Worm (Caenorhabditis elegans) whole organism, late embryonic: ENCODE results near the gene F10C2.4.

Source experiments
- C08G9.2 ChIP-seq: sonication (generic microtip); optimal IDR thresholded peaks from 2 replicates; lab custom pipeline; 2016; ENCODE audit warnings: mild to moderate bottlenecking, missing genetic modification characterization, moderate library complexity, missing compliant biosample characterization
- K09A11.1 ChIP-seq: sonication (generic microtip); optimal IDR thresholded peaks from 2 replicates; lab custom pipeline; 2017; ENCODE audit warnings: antibody characterized with exemption, mild to moderate bottlenecking, missing genetic modification characterization, missing compliant biosample characterization; ENCODE audit not compliant: insufficient read depth
- T23F11.4 ChIP-seq: fragments of 200-800 bp; sonication (Bioruptor generic); optimal IDR thresholded peaks from 2 replicates; lab custom pipeline; 2018; ENCODE audit warnings: mild to moderate bottlenecking, missing genetic modification characterization, missing compliant biosample characterization
- ama-1 ChIP-seq: fragments of 150-350 bp; optimal IDR thresholded peaks from 2 replicates; lab custom pipeline; 2014
- ceh-14 ChIP-seq: sonication (generic microtip); optimal IDR thresholded peaks from 2 replicates; lab custom pipeline; 2016; ENCODE audit warnings: missing genotype, missing genetic modification characterization, missing compliant biosample characterization
- ceh-18 ChIP-seq: sonication (generic microtip); optimal IDR thresholded peaks from 2 replicates; lab custom pipeline; 2016; ENCODE audit warnings: missing genetic modification characterization, missing compliant biosample characterization
- ceh-2 ChIP-seq: sonication (generic microtip); optimal IDR thresholded peaks from 2 replicates; lab custom pipeline; 2016; ENCODE audit warnings: missing genotype, missing genetic modification characterization, missing compliant biosample characterization
- ceh-24 ChIP-seq: sonication (generic microtip); optimal IDR thresholded peaks from 2 replicates; lab custom pipeline; 2016; ENCODE audit warnings: mild to moderate bottlenecking, missing genetic modification characterization, missing compliant biosample characterization
- ceh-30 ChIP-seq: fragments of 150-350 bp; optimal IDR thresholded peaks from 2 replicates; lab custom pipeline; 2014; ENCODE audit warnings: missing biosample characterization, missing genetic modification characterization
- ceh-31 ChIP-seq: sonication (generic microtip); optimal IDR thresholded peaks from 2 replicates; lab custom pipeline; 2016; ENCODE audit warnings: missing genetic modification characterization, missing compliant biosample characterization
- ceh-34 ChIP-seq: sonication (generic microtip); optimal IDR thresholded peaks from 2 replicates; lab custom pipeline; 2016; ENCODE audit warnings: mild to moderate bottlenecking, missing genetic modification characterization, missing compliant biosample characterization
- ceh-45 ChIP-seq: fragments of 200-800 bp; sonication (Bioruptor generic); IDR thresholded peaks from 2 replicates; pipeline ENCODE4 v1.3.6; 2022; ENCODE audit warnings: missing genetic modification reagents, missing genetic modification characterization, missing compliant biosample characterization
- ceh-48 ChIP-seq: sonication (generic microtip); optimal IDR thresholded peaks from 2 replicates; lab custom pipeline; 2016; ENCODE audit warnings: missing genetic modification characterization, inconsistent platforms, missing compliant biosample characterization
- ceh-6 ChIP-seq: fragments of 200-800 bp; sonication (Bioruptor generic); optimal IDR thresholded peaks from 2 replicates; lab custom pipeline; 2018; ENCODE audit warnings: mild to moderate bottlenecking, missing genetic modification characterization, missing compliant biosample characterization
- ceh-9 ChIP-seq: sonication (generic microtip); optimal IDR thresholded peaks from 2 replicates; lab custom pipeline; 2016; ENCODE audit warnings: mild to moderate bottlenecking, missing genetic modification characterization, inconsistent platforms, missing compliant biosample characterization
- dmd-4 ChIP-seq: sonication (generic microtip); optimal IDR thresholded peaks from 2 replicates; lab custom pipeline; 2016; ENCODE audit warnings: borderline replicate concordance, missing genetic modification characterization, missing compliant biosample characterization
- dve-1 ChIP-seq: sonication (generic microtip); optimal IDR thresholded peaks from 2 replicates; lab custom pipeline; 2017; ENCODE audit warnings: antibody characterized with exemption, mild to moderate bottlenecking, missing genetic modification characterization, missing compliant biosample characterization
- elt-2 ChIP-seq: sonication (generic microtip); optimal IDR thresholded peaks from 2 replicates; lab custom pipeline; 2016; ENCODE audit warnings: missing genetic modification reagents, missing genetic modification characterization, missing compliant biosample characterization
- elt-4 ChIP-seq: sonication (generic microtip); optimal IDR thresholded peaks from 2 replicates; lab custom pipeline; 2016; ENCODE audit warnings: missing genetic modification characterization, missing compliant biosample characterization
- eyg-1 ChIP-seq: sonication (generic microtip); optimal IDR thresholded peaks from 2 replicates; lab custom pipeline; 2016; ENCODE audit warnings: missing genotype, missing genetic modification characterization, missing compliant biosample characterization
- fax-1 ChIP-seq: sonication (generic microtip); optimal IDR thresholded peaks from 2 replicates; lab custom pipeline; 2016; ENCODE audit warnings: missing genotype, missing genetic modification characterization, missing compliant biosample characterization
- fkh-6 ChIP-seq: sonication (generic microtip); optimal IDR thresholded peaks from 2 replicates; lab custom pipeline; 2016; ENCODE audit warnings: missing genetic modification characterization, missing compliant biosample characterization
- gmeb-2 ChIP-seq: sonication (generic microtip); optimal IDR thresholded peaks from 2 replicates; lab custom pipeline; 2016; ENCODE audit warnings: missing genetic modification characterization, inconsistent platforms, missing compliant biosample characterization
- hlh-15 ChIP-seq: sonication (generic microtip); optimal IDR thresholded peaks from 2 replicates; lab custom pipeline; 2016; ENCODE audit warnings: missing genetic modification characterization, missing compliant biosample characterization
- hlh-30 ChIP-seq: sonication (generic microtip); optimal IDR thresholded peaks from 2 replicates; lab custom pipeline; 2017; ENCODE audit warnings: antibody characterized with exemption, missing genetic modification characterization, missing compliant biosample characterization; ENCODE audit not compliant: insufficient read depth
- lim-6 ChIP-seq: sonication (generic microtip); optimal IDR thresholded peaks from 2 replicates; lab custom pipeline; 2016; ENCODE audit warnings: missing genetic modification characterization, missing compliant biosample characterization
- lin-11 ChIP-seq: fragments of 200-800 bp; sonication (Bioruptor generic); optimal IDR thresholded peaks from 2 replicates; lab custom pipeline; 2018; ENCODE audit warnings: mild to moderate bottlenecking, missing genetic modification characterization, missing compliant biosample characterization
- madf-2 ChIP-seq: sonication (generic microtip); optimal IDR thresholded peaks from 2 replicates; lab custom pipeline; 2017; ENCODE audit warnings: missing genetic modification characterization, missing compliant biosample characterization
- nhr-11 ChIP-seq: fragments of 150-350 bp; optimal IDR thresholded peaks from 2 replicates; lab custom pipeline; 2014; ENCODE audit warnings: missing biosample characterization, missing genetic modification characterization
- pag-3 ChIP-seq: sonication (generic microtip); optimal IDR thresholded peaks from 2 replicates; lab custom pipeline; 2016; ENCODE audit warnings: missing compliant biosample characterization, missing genetic modification characterization, borderline replicate concordance
- pax-1 ChIP-seq: fragments of 150-350 bp; optimal IDR thresholded peaks from 2 replicates; lab custom pipeline; 2014; ENCODE audit warnings: missing biosample characterization, missing genetic modification characterization
- pha-2 ChIP-seq: sonication (generic microtip); optimal IDR thresholded peaks from 2 replicates; lab custom pipeline; 2017; ENCODE audit warnings: mild to moderate bottlenecking, missing genetic modification characterization, missing compliant biosample characterization
- pha-4 ChIP-seq: fragments of 150-350 bp; optimal IDR thresholded peaks from 2 replicates; lab custom pipeline; 2018; ENCODE audit warnings: missing biosample characterization, missing genetic modification reagents, missing genetic modification characterization
- pqm-1 ChIP-seq: sonication (generic microtip); optimal IDR thresholded peaks from 2 replicates; lab custom pipeline; 2016; ENCODE audit warnings: missing genetic modification characterization, missing compliant biosample characterization
- pros-1 ChIP-seq: fragments of 150-350 bp; optimal IDR thresholded peaks from 2 replicates; lab custom pipeline; 2014; ENCODE audit warnings: missing biosample characterization, missing genetic modification reagents, missing genetic modification characterization
- ref-2 ChIP-seq: sonication (generic microtip); optimal IDR thresholded peaks from 2 replicates; lab custom pipeline; 2016; ENCODE audit warnings: missing genetic modification characterization, missing compliant biosample characterization
- rnt-1 ChIP-seq: sonication (generic microtip); optimal IDR thresholded peaks from 2 replicates; lab custom pipeline; 2016; ENCODE audit warnings: missing genetic modification characterization, missing compliant biosample characterization
- sox-2 ChIP-seq: fragments of 200-800 bp; sonication (Bioruptor generic); IDR thresholded peaks from 2 replicates; pipeline ENCODE4 v1.3.6; 2022; ENCODE audit warnings: missing genetic modification reagents, missing genetic modification characterization, missing compliant biosample characterization
- syd-9 ChIP-seq: sonication (generic microtip); optimal IDR thresholded peaks from 2 replicates; lab custom pipeline; 2016; ENCODE audit warnings: mild to moderate bottlenecking, missing genetic modification characterization, moderate library complexity, missing compliant biosample characterization
- tbx-2 ChIP-seq: sonication (generic microtip); optimal IDR thresholded peaks from 2 replicates; lab custom pipeline; 2016; ENCODE audit warnings: missing genetic modification characterization, missing compliant biosample characterization
- tbx-7 ChIP-seq: sonication (generic microtip); optimal IDR thresholded peaks from 2 replicates; lab custom pipeline; 2016; ENCODE audit warnings: missing genotype, missing genetic modification characterization, missing compliant biosample characterization
- unc-55 ChIP-seq: sonication (generic microtip); optimal IDR thresholded peaks from 2 replicates; lab custom pipeline; 2017; ENCODE audit warnings: missing biosample characterization, missing genetic modification reagents, missing genetic modification characterization
- unc-86 ChIP-seq: sonication (generic microtip); optimal IDR thresholded peaks from 2 replicates; lab custom pipeline; 2016; ENCODE audit warnings: missing genetic modification characterization, missing compliant biosample characterization
- zip-5 ChIP-seq: sonication (generic microtip); optimal IDR thresholded peaks from 2 replicates; lab custom pipeline; 2016; ENCODE audit warnings: missing genetic modification characterization, missing compliant biosample characterization

F10C2.4 gene

DNA sequence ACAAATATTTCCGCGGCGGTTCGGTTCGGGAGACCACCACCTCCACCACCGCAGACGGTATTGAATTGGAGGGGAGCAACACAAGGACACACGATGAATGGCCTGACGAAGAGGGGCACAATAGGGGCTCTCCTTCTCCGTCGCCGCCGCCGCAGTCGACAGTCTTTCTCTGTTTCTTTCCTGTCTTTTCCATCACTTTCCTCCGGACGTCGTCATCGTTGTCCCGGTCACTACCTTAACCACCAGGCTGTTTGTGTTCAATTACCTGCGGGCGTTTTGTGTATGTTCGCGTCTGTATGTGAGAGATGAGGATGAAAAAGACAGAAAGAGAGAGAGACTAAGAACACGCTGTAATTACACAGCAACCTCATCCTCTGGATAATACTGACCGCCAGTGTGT, 1.6 kb upstream of the F10C2.4 start:
- TF ChIP-seq sox-2 (GFP tag; lab: Robert Waterston, UW) (peak; percentile 38), lim-6 (tag; lab: Kevin White, UChicago) (no peak), hlh-15 (tag; lab: Kevin White, UChicago) (no peak), ceh-31 (tag; lab: Kevin White, UChicago) (peak; percentile 38), ref-2 (peak; percentile 35), ceh-14 (no peak), dmd-4 (tag; lab: Kevin White, UChicago) (peak; percentile 2), pros-1 (tag; lab: Kevin White, UChicago) (peak; percentile 3), ceh-2 (tag; lab: Kevin White, UChicago) (peak; percentile 12), ceh-34 (tag; lab: Kevin White, UChicago) (peak; percentile 23), unc-86 (tag; lab: Kevin White, UChicago) (no peak)

DNA sequence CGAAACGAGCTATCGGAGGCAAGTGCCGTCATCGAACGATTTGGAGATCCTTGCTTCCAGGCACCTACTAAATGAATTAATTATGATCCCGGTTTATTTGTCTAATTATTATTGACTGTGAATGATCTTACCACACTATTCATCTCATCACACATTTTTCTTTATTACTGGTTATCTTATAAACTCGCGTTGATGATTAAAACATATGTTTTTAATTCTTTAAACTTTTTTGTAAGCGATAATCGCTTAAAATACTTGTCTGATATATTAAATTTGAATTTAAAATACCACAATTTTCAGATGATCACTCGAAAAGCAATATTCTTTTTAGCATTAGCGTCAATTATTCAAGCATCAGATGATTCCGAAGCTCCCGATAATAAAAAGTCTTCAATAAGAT, 3.8 kb downstream of the F10C2.4 start, which contains the start of gene F10C2.5:
TSS of gene F10C2.5 (plus strand) at position 301 of the 400 bp plus-strand sequence.
- TF ChIP-seq K09A11.1 (tag; lab: Kevin White, UChicago) (no peak), sox-2 (GFP tag; lab: Robert Waterston, UW) (no peak), fax-1 (tag; lab: Kevin White, UChicago) (no peak), fkh-6 (no peak), nhr-11 (tag; lab: Kevin White, UChicago) (no peak), ceh-34 (tag; lab: Kevin White, UChicago) (no peak), madf-2 (no peak), dve-1 (tag; lab: Kevin White, UChicago) (no peak), pqm-1 (no peak), rnt-1 (tag; lab: Kevin White, UChicago) (no peak), ceh-45 (no peak), tbx-7 (tag; lab: Kevin White, UChicago) (no peak), unc-55 (GFP tag; lab: Kevin White, UChicago) (no peak), T23F11.4 (no peak), ceh-30 (tag; lab: Kevin White, UChicago) (no peak), pha-4 (tag; lab: Kevin White, UChicago) (no peak), ama-1 (lab: Kevin White, UChicago) (no peak), ceh-14 (no peak), hlh-30 (no peak)

DNA sequence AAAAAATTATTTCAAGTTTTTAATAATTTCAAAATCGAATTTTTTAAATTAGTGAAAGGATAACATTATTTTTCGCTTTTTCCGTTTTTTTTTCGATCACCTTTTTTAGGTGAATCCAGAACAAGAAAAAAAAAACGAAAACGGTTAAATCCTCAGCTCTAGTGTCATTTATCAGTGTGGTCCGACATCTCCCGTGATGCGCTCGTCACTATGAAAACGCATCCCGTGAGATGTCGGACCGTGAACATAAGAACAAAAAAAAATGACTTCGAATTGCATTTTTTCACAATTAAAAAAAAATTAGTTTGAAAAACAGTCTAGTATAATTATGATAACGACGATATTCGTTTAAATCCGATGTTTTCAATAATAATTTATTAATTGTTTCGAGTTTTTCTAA, 6.4 kb downstream of the F10C2.4 start:
- TF ChIP-seq ref-2 (no peak), ceh-34 (tag; lab: Kevin White, UChicago) (no peak), pha-2 (tag; lab: Kevin White, UChicago) (no peak), pros-1 (tag; lab: Kevin White, UChicago) (no peak), eyg-1 (tag; lab: Kevin White, UChicago) (no peak), lim-6 (tag; lab: Kevin White, UChicago) (no peak), syd-9 (tag; lab: Kevin White, UChicago) (no peak), ceh-48 (tag; lab: Kevin White, UChicago) (no peak), ceh-6 (no peak), dve-1 (tag; lab: Kevin White, UChicago) (no peak), tbx-2 (tag; lab: Kevin White, UChicago) (no peak), nhr-11 (tag; lab: Kevin White, UChicago) (no peak), unc-55 (GFP tag; lab: Kevin White, UChicago) (no peak), lin-11 (tag; lab: Kevin White, UChicago) (no peak), dmd-4 (tag; lab: Kevin White, UChicago) (no peak), elt-4 (tag; lab: Kevin White, UChicago) (no peak), ceh-9 (tag; lab: Kevin White, UChicago) (no peak), C08G9.2 (tag; lab: Kevin White, UChicago) (no peak)

DNA sequence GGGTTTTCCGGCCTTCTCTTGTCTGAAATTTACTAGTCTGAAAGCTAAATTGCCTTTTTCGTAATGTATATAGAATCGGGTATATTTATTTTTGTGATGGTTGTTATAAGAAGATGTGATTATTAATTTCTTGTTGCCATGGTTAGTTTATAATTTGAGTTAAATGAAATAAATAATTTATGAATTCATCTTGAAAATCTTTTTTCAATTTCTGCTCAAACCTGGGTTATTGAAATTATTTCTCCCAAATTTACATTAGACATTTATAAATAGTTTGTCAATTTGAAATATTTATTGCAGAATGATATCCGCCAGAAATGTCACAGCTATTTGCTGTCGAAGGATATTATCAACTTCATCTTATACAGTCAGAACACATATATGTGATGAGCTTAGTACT, 7.1 kb downstream of the F10C2.4 start, which contains the start of gene dars-2:
TSS of gene dars-2 (plus strand) at position 301 of the 400 bp plus-strand sequence.
- no peak for TF ChIP-seq pag-3
- TF ChIP-seq pqm-1 = no peak
- TF ChIP-seq ceh-24 = no peak
- no peak for TF ChIP-seq ref-2
- TF ChIP-seq unc-55 (GFP tag; lab: Kevin White, UChicago) = no peak
- no peak for TF ChIP-seq tbx-7 (tag; lab: Kevin White, UChicago)
- TF ChIP-seq elt-2 = no peak
- TF ChIP-seq pax-1 (tag; lab: Kevin White, UChicago) = no peak
- TF ChIP-seq ceh-18 (tag; lab: Kevin White, UChicago) = no peak
- no peak for TF ChIP-seq ceh-31 (tag; lab: Kevin White, UChicago)
- no peak for TF ChIP-seq eyg-1 (tag; lab: Kevin White, UChicago)
- TF ChIP-seq gmeb-2 (tag; lab: Kevin White, UChicago) = no peak
- TF ChIP-seq zip-5 = no peak
